Worm (Caenorhabditis elegans): Measurements from ENCODE around the gene F55A11.6.

F55A11.6 gene

DNA sequence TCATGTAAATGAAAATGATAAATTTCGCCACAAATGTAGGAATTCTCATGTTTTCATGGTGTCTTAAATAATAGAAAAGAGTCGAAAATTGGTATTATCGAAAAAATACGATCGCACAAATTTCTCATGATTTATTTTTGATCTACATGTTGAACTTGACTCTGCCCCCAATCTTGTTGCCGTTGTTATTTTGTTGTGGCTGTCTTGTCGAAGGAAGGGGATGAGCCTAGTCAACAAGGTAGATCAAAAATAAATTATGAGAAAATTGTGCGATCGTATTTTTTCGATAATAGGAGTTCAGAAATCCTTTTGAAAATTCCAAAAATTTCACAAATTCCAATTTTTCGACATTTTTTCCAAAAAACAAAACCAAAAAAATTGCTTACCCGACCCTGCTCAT, 38.9 kb downstream of the F55A11.6 start:
- TF ChIP-seq hlh-1 (tag; optimal IDR thresholded peaks at IDR 0.05) = no peak
- TF ChIP-seq nhr-28 (tag; optimal IDR thresholded peaks at IDR 0.05) = no peak

DNA sequence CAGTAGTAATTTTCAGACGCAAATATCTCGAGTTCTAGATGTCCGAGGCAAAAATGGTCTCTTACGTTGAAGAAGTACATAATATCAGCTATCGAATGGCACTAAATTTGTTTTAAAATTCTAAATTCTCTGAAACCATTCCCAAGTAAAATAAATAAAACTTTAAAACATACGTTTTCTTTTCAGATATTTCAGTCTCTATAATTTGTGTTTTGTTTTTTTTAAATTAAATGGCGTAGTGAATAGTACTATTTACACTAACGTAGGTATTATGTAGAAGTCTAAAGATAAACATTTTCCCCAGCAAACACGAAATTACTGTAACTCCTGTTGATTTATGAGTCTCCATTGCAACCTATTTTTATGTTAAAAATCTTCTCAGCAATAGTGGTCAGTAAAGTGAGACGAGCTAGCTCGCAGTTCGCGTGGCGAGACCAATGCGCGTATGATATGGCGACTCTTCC, 40.7 kb downstream of the F55A11.6 start:
- no peak for TF ChIP-seq cnd-1 (tag; optimal IDR thresholded peaks at IDR 0.05)
- no peak for TF ChIP-seq nhr-237 (tag; optimal IDR thresholded peaks at IDR 0.05)
- no peak for TF ChIP-seq mab-5 (tag; optimal IDR thresholded peaks at IDR 0.05)
- no peak for TF ChIP-seq flh-1 (GFP tag; optimal IDR thresholded peaks at IDR 0.05)
- TF ChIP-seq unc-62 (GFP tag; optimal IDR thresholded peaks at IDR 0.05) = no peak
- TF ChIP-seq snpc-4 (tag; optimal IDR thresholded peaks at IDR 0.05) = no peak
- TF ChIP-seq ces-1 (GFP tag; optimal IDR thresholded peaks at IDR 0.05) = no peak
- no peak for TF ChIP-seq unc-39 (tag; optimal IDR thresholded peaks at IDR 0.05)
- no peak for TF ChIP-seq bed-3 (GFP tag; optimal IDR thresholded peaks at IDR 0.05)
- no peak for TF ChIP-seq lin-32 (GFP tag; optimal IDR thresholded peaks at IDR 0.05)

- TF ChIP-seq sem-2 (GFP tag; optimal IDR thresholded peaks at IDR 0.05) (no peak), mls-2 (tag; optimal IDR thresholded peaks at IDR 0.05) (no peak), ces-1 (GFP tag; optimal IDR thresholded peaks at IDR 0.05) (no peak), mep-1 (tag; optimal IDR thresholded peaks at IDR 0.05) (no peak), elt-1 (tag; optimal IDR thresholded peaks at IDR 0.05; ENCODE audit: borderline replicate concordance, insufficient read depth) (no peak), nhr-28 (tag; optimal IDR thresholded peaks at IDR 0.05) (no peak), nhr-237 (tag; optimal IDR thresholded peaks at IDR 0.05) (no peak)
These were observed 41.4 kb downstream of the F55A11.6 start for ce11 chrV:11818064-11818463.

- TF ChIP-seq ceh-83 (GFP tag; optimal IDR thresholded peaks at IDR 0.05) (no peak), flh-1 (GFP tag; optimal IDR thresholded peaks at IDR 0.05) (no peak), lin-13 (tag; optimal IDR thresholded peaks at IDR 0.05) (no peak), nhr-28 (tag; optimal IDR thresholded peaks at IDR 0.05) (no peak), zip-8 (tag; optimal IDR thresholded peaks at IDR 0.05) (no peak), nhr-76 (tag; optimal IDR thresholded peaks at IDR 0.05) (no peak), elt-1 (tag; optimal IDR thresholded peaks at IDR 0.05; ENCODE audit: borderline replicate concordance, insufficient read depth) (no peak)
These were observed 42.1 kb downstream of the F55A11.6 start for ce11 chrV:11818786-11819185.

ce11 chrV:11819451-11819850, 42.8 kb downstream of the F55A11.6 start:
- no peak for TF ChIP-seq mep-1 (tag; optimal IDR thresholded peaks at IDR 0.05)
- TF ChIP-seq drap-1 (GFP tag; optimal IDR thresholded peaks at IDR 0.05) = no peak
- no peak for TF ChIP-seq zip-8 (tag; optimal IDR thresholded peaks at IDR 0.05)
- TF ChIP-seq ham-2 (GFP tag; optimal IDR thresholded peaks at IDR 0.05) = no peak
- TF ChIP-seq unc-39 (tag; optimal IDR thresholded peaks at IDR 0.05) = no peak
- TF ChIP-seq elt-3 (tag; optimal IDR thresholded peaks at IDR 0.05) = no peak
- no peak for TF ChIP-seq M03D4.4 (tag; optimal IDR thresholded peaks at IDR 0.05)
- TF ChIP-seq sem-2 (GFP tag; optimal IDR thresholded peaks at IDR 0.05) = no peak
- no peak for TF ChIP-seq tbx-8 (GFP tag; optimal IDR thresholded peaks at IDR 0.05)
- no peak for TF ChIP-seq ztf-11 (tag; optimal IDR thresholded peaks at IDR 0.05)
- TF ChIP-seq nhr-12 (tag; optimal IDR thresholded peaks at IDR 0.05) = no peak
- TF ChIP-seq elt-1 (tag; optimal IDR thresholded peaks at IDR 0.05; ENCODE audit: borderline replicate concordance, insufficient read depth) = no peak
- no peak for TF ChIP-seq flh-1 (GFP tag; optimal IDR thresholded peaks at IDR 0.05)
- no peak for TF ChIP-seq cnd-1 (tag; optimal IDR thresholded peaks at IDR 0.05)
- no peak for TF ChIP-seq nhr-28 (tag; optimal IDR thresholded peaks at IDR 0.05)
- no peak for TF ChIP-seq bed-3 (GFP tag; optimal IDR thresholded peaks at IDR 0.05)
- no peak for TF ChIP-seq ceh-43 (GFP tag; optimal IDR thresholded peaks at IDR 0.05)

DNA sequence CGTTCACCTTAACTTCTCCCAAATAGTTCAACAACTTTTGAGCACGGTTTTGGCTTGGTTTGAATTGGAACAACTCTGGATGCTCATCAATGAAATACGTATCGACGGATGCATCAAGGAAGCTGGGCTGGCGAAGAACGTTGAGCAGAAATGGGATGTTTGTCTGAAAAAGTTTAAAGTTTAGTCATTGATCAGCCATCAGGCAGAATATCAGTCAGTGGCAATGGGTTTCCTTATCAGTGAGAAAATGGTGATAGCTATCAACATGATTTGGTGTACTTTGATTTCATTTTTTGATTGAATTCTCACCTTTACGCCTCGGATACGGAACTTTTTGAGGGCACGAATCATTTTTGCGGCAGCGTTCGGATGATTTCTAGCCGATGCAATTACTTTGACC, 43.9 kb downstream of the F55A11.6 start:
- TF ChIP-seq mep-1 (tag; optimal IDR thresholded peaks at IDR 0.05) = no peak
- TF ChIP-seq sptf-1 (tag; optimal IDR thresholded peaks at IDR 0.05) = no peak
- TF ChIP-seq nhr-28 (tag; optimal IDR thresholded peaks at IDR 0.05) = no peak
- no peak for TF ChIP-seq lsy-2 (tag; optimal IDR thresholded peaks at IDR 0.05)
- TF ChIP-seq tbx-8 (GFP tag; optimal IDR thresholded peaks at IDR 0.05) = no peak
- no peak for TF ChIP-seq drap-1 (GFP tag; optimal IDR thresholded peaks at IDR 0.05)

Data from whole organism, mixed stage, embryonic.